Worm (Caenorhabditis elegans) whole organism, L1 larva: ENCODE data around the gene T12G3.2.

Source experiments
- C34B4.2 ChIP-seq: sonication (generic microtip); optimal IDR thresholded peaks from 2 replicates; lab custom pipeline; 2017; ENCODE audit warnings: mild to moderate bottlenecking, missing genetic modification characterization, missing compliant biosample characterization
- aha-1 ChIP-seq: fragments of 150-350 bp; optimal IDR thresholded peaks from 2 replicates; lab custom pipeline; 2014; ENCODE audit warnings: missing biosample characterization, missing genetic modification characterization
- alr-1 ChIP-seq: fragments of 200-800 bp; sonication (Bioruptor generic); optimal IDR thresholded peaks from 2 replicates; lab custom pipeline; 2018; ENCODE audit warnings: borderline replicate concordance, mild to moderate bottlenecking, missing genetic modification characterization, missing compliant biosample characterization
- aly-2 ChIP-seq: fragments of 150-350 bp; optimal IDR thresholded peaks from 2 replicates; lab custom pipeline; 2014; ENCODE audit warnings: missing biosample characterization, missing genetic modification characterization
- ama-1 ChIP-seq: fragments of 150-350 bp; optimal IDR thresholded peaks from 2 replicates; lab custom pipeline; 2014
- blmp-1 ChIP-seq: fragments of 150-350 bp; optimal IDR thresholded peaks from 2 replicates; lab custom pipeline; 2014; ENCODE audit warnings: missing biosample characterization, missing genetic modification characterization
- ceh-88 ChIP-seq: fragments of 200-800 bp; sonication (Bioruptor generic); IDR thresholded peaks from 2 replicates; pipeline ENCODE4 v1.3.6; 2022; ENCODE audit warnings: missing genetic modification characterization, missing compliant biosample characterization
- ces-1 ChIP-seq: fragments of 150-350 bp; optimal IDR thresholded peaks from 2 replicates; lab custom pipeline; 2014; ENCODE audit warnings: missing biosample characterization, missing genetic modification reagents, missing genetic modification characterization
- dpl-1 ChIP-seq, 3 experiments: fragments of 150-350 bp in 2 of 3; sonication (generic microtip) in 1 of 3; optimal IDR thresholded peaks; 2 replicates each; lab custom pipeline; 2014 to 2017; ENCODE audit warnings: missing biosample characterization in 3 of 3, missing genetic modification characterization in 3 of 3, missing genetic modification reagents in 3 of 3
- dsc-1 ChIP-seq: sonication (generic microtip); optimal IDR thresholded peaks from 2 replicates; lab custom pipeline; 2016; ENCODE audit warnings: mild to moderate bottlenecking, missing genetic modification characterization, missing compliant biosample characterization
- efl-1 ChIP-seq, 4 experiments: fragments of 150-350 bp; optimal IDR thresholded peaks in 3 of 4; peaks in 1 of 4; 1 replicate in 1 of 4; 2 replicates in 3 of 4; lab custom pipeline; 2014; ENCODE audit warnings: missing biosample characterization in 2 of 4, missing genetic modification characterization in 2 of 4, missing genetic modification reagents in 2 of 4
- efl-3 ChIP-seq: fragments of 200-800 bp; sonication (Bioruptor generic); optimal IDR thresholded peaks from 2 replicates; lab custom pipeline; 2018; ENCODE audit warnings: mild to moderate bottlenecking, missing genetic modification characterization, missing compliant biosample characterization
- egl-27 ChIP-seq, 2 experiments: fragments of 150-350 bp in 1 of 2; sonication (generic microtip); optimal IDR thresholded peaks; 3 replicates each; lab custom pipeline; 2017 to 2018; ENCODE audit warnings: missing biosample characterization in 2 of 2, missing genetic modification characterization in 2 of 2, missing genetic modification reagents in 2 of 2
- elt-2 ChIP-seq: sonication (generic microtip); optimal IDR thresholded peaks from 2 replicates; lab custom pipeline; 2016; ENCODE audit warnings: missing genetic modification characterization, mild to moderate bottlenecking, inconsistent platforms, missing compliant biosample characterization, missing genetic modification reagents
- elt-3 ChIP-seq, 6 experiments: fragments of 150-350 bp in 1 of 6; sonication (generic microtip); optimal IDR thresholded peaks; 2 replicates each; lab custom pipeline; 2017 to 2018; ENCODE audit warnings: missing biosample characterization in 6 of 6, missing genetic modification characterization in 6 of 6, inconsistent platforms in 1 of 6
- ets-5 ChIP-seq: fragments of 200-800 bp; sonication (Bioruptor generic); IDR thresholded peaks from 2 replicates; pipeline ENCODE4 v1.3.6; 2022; ENCODE audit warnings: missing genetic modification characterization, missing compliant biosample characterization
- fkh-4 ChIP-seq: sonication (generic microtip); optimal IDR thresholded peaks from 2 replicates; lab custom pipeline; 2016; ENCODE audit warnings: missing compliant biosample characterization, missing genetic modification characterization, borderline replicate concordance
- grh-1 ChIP-seq: fragments of 200-800 bp; sonication (Bioruptor generic); IDR thresholded peaks from 2 replicates; pipeline ENCODE4 v1.3.6; 2022; ENCODE audit warnings: missing genetic modification reagents, missing genetic modification characterization, missing compliant biosample characterization
- hlh-17 ChIP-seq: fragments of 200-800 bp; sonication (Bioruptor generic); optimal IDR thresholded peaks from 2 replicates; lab custom pipeline; 2018; ENCODE audit warnings: missing genetic modification characterization, mild to moderate bottlenecking, missing compliant biosample characterization, moderate library complexity, borderline replicate concordance
- hpl-2 ChIP-seq: fragments of 150-350 bp; optimal IDR thresholded peaks from 2 replicates; lab custom pipeline; 2014; ENCODE audit warnings: missing biosample characterization, missing genetic modification reagents, missing genetic modification characterization
- irx-1 ChIP-seq: sonication (generic microtip); optimal IDR thresholded peaks from 2 replicates; lab custom pipeline; 2016; ENCODE audit warnings: missing genetic modification characterization, missing compliant biosample characterization
- isw-1 ChIP-seq: fragments of 200-800 bp; sonication (Bioruptor generic); IDR thresholded peaks from 2 replicates; pipeline ENCODE4 v1.3.6; 2022; ENCODE audit warnings: missing genetic modification characterization, missing compliant biosample characterization
- lir-3 ChIP-seq: sonication (generic microtip); optimal IDR thresholded peaks from 2 replicates; lab custom pipeline; 2016; ENCODE audit warnings: mild to moderate bottlenecking, missing genetic modification characterization, moderate library complexity, missing compliant biosample characterization; ENCODE audit not compliant: poor library complexity
- mef-2 ChIP-seq: fragments of 150-350 bp; optimal IDR thresholded peaks from 2 replicates; lab custom pipeline; 2014; ENCODE audit warnings: missing biosample characterization, missing genetic modification characterization
- nhr-11 ChIP-seq: fragments of 150-350 bp; optimal IDR thresholded peaks from 2 replicates; lab custom pipeline; 2014; ENCODE audit warnings: missing biosample characterization, missing genetic modification characterization
- nhr-19 ChIP-seq: fragments of 200-800 bp; sonication (Bioruptor generic); conservative IDR thresholded peaks from 2 replicates; pipeline ENCODE4 v1.3.6; 2022; ENCODE audit warnings: missing genetic modification characterization, missing compliant biosample characterization
- nhr-20 ChIP-seq: sonication (generic microtip); optimal IDR thresholded peaks from 2 replicates; lab custom pipeline; 2016; ENCODE audit warnings: mild to moderate bottlenecking, missing genetic modification characterization, missing compliant biosample characterization
- nhr-237 ChIP-seq: fragments of 150-350 bp; optimal IDR thresholded peaks from 2 replicates; lab custom pipeline; 2014; ENCODE audit warnings: missing biosample characterization, missing genetic modification characterization
- nhr-47 ChIP-seq: sonication (generic microtip); optimal IDR thresholded peaks from 2 replicates; lab custom pipeline; 2016; ENCODE audit warnings: mild to moderate bottlenecking, missing genetic modification characterization, moderate library complexity, missing compliant biosample characterization
- nhr-76 ChIP-seq: sonication (generic microtip); optimal IDR thresholded peaks from 2 replicates; lab custom pipeline; 2017; ENCODE audit warnings: missing biosample characterization, missing genetic modification characterization
- nhr-77 ChIP-seq: fragments of 150-350 bp; optimal IDR thresholded peaks from 2 replicates; lab custom pipeline; 2014; ENCODE audit warnings: missing biosample characterization, missing genetic modification characterization
- nhr-84 ChIP-seq: sonication (generic microtip); optimal IDR thresholded peaks from 2 replicates; lab custom pipeline; 2017; ENCODE audit warnings: missing biosample characterization, missing genetic modification characterization
- nhr-90 ChIP-seq: sonication (generic microtip); optimal IDR thresholded peaks from 2 replicates; lab custom pipeline; 2016; ENCODE audit warnings: mild to moderate bottlenecking, missing genetic modification characterization, missing compliant biosample characterization; ENCODE audit not compliant: poor library complexity
- pag-3 ChIP-seq: sonication (generic microtip); optimal IDR thresholded peaks from 2 replicates; lab custom pipeline; 2017; ENCODE audit warnings: missing genetic modification characterization, mild to moderate bottlenecking, missing compliant biosample characterization, antibody characterized with exemption, borderline replicate concordance; ENCODE audit not compliant: insufficient read depth
- pax-3 ChIP-seq: fragments of 200-800 bp; sonication (Bioruptor generic); optimal IDR thresholded peaks from 2 replicates; lab custom pipeline; 2018; ENCODE audit warnings: mild to moderate bottlenecking, missing genetic modification characterization, moderate library complexity, missing compliant biosample characterization
- rnt-1 ChIP-seq: sonication (generic microtip); optimal IDR thresholded peaks from 2 replicates; lab custom pipeline; 2016; ENCODE audit warnings: mild to moderate bottlenecking, missing genetic modification characterization, moderate library complexity, missing compliant biosample characterization
- skn-1 ChIP-seq: fragments of 150-350 bp; optimal IDR thresholded peaks from 2 replicates; lab custom pipeline; 2014; ENCODE audit warnings: missing biosample characterization, missing genetic modification characterization
- snpc-4 ChIP-seq: fragments of 150-350 bp; optimal IDR thresholded peaks from 2 replicates; lab custom pipeline; 2014; ENCODE audit warnings: missing biosample characterization, missing genetic modification characterization
- snu-23 ChIP-seq: sonication (generic microtip); optimal IDR thresholded peaks from 2 replicates; lab custom pipeline; 2016; ENCODE audit warnings: missing genetic modification characterization, missing compliant biosample characterization
- sox-4 ChIP-seq: sonication (generic microtip); optimal IDR thresholded peaks from 2 replicates; lab custom pipeline; 2016; ENCODE audit warnings: missing genetic modification characterization, missing compliant biosample characterization
- swsn-7 ChIP-seq: sonication (generic microtip); optimal IDR thresholded peaks from 2 replicates; lab custom pipeline; 2016; ENCODE audit warnings: missing genetic modification characterization, missing compliant biosample characterization
- tlp-1 ChIP-seq: fragments of 150-350 bp; optimal IDR thresholded peaks from 2 replicates; lab custom pipeline; 2014; ENCODE audit warnings: missing biosample characterization, missing genetic modification characterization
- xbp-1 ChIP-seq: sonication (generic microtip); optimal IDR thresholded peaks from 2 replicates; lab custom pipeline; 2016; ENCODE audit warnings: missing genetic modification characterization, missing compliant biosample characterization
- zag-1 ChIP-seq: fragments of 150-350 bp; optimal IDR thresholded peaks from 2 replicates; lab custom pipeline; 2014; ENCODE audit warnings: missing biosample characterization, missing genetic modification characterization
- zip-4 ChIP-seq: fragments of 200-800 bp; sonication (Bioruptor generic); optimal IDR thresholded peaks from 2 replicates; lab custom pipeline; 2018; ENCODE audit warnings: mild to moderate bottlenecking, missing genetic modification characterization, moderate library complexity, missing compliant biosample characterization
- ztf-11 ChIP-seq, 2 experiments: sonication (generic microtip); optimal IDR thresholded peaks; 2 replicates each; lab custom pipeline; 2016 to 2017; ENCODE audit warnings: missing genetic modification characterization in 2 of 2, missing biosample characterization in 1 of 2, missing compliant biosample characterization in 1 of 2
- ztf-4 ChIP-seq: fragments of 150-350 bp; optimal IDR thresholded peaks from 2 replicates; lab custom pipeline; 2014; ENCODE audit warnings: missing biosample characterization, missing genetic modification characterization

Gene T12G3.2

DNA sequence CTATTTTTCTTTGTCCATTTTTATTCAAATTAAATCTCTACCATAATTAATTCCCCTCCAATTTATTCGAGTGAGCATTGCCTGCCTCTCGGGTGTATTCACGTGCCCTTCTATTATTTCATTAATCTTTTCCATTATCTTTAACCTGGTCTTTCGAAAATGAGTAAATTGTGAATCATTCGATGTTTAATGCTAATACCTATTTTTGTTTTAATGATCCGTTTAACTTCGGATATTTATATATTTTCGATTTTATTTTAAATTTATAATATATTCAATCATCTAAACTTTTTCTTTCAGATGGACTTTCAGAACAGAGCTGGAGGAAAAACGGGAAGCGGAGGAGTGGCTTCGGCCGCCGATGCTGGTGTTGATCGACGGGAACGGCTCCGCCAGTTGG, 37.4 kb upstream of the T12G3.2 start, which contains the start of gene repo-1:
Gene repo-1, plus strand, starts transcription at position 301 of the 400 bp plus-strand sequence.
- TF ChIP-seq nhr-84, result no peak
- no peak for TF ChIP-seq mef-2 (tag; lab: Kevin White, UChicago)
- no peak for TF ChIP-seq efl-1 (optimal IDR thresholded peaks at IDR 0.05; lab: Kevin White, UChicago)
- peak in 1 of 2 experiments; percentile 64 for TF ChIP-seq efl-1 (GFP tag; optimal IDR thresholded peaks at IDR 0.05 in 1 of 2; lab: Kevin White, UChicago)

DNA sequence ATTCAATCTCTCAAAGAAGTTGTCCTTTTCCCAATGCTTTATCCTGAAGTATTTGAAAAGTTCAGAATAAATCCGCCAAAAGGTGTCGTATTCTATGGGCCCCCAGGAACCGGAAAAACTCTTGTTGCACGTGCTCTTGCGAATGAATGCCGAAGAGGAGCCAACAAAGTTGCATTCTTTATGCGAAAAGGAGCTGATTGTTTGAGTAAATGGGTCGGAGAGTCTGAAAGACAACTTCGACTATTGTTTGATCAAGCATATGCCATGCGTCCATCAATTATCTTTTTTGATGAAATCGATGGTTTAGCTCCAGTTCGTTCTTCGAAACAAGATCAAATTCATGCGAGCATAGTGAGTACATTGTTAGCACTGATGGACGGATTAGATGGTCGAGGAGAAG, 34.0 kb upstream of the T12G3.2 start:
- TF ChIP-seq tlp-1 (tag; lab: Kevin White, UChicago) (no peak), efl-1 (optimal IDR thresholded peaks at IDR 0.05; lab: Kevin White, UChicago) (no peak), efl-1 (GFP tag; optimal IDR thresholded peaks at IDR 0.05 in 1 of 2; lab: Kevin White, UChicago) (peak in 1 of 2 experiments; percentile 91)

DNA sequence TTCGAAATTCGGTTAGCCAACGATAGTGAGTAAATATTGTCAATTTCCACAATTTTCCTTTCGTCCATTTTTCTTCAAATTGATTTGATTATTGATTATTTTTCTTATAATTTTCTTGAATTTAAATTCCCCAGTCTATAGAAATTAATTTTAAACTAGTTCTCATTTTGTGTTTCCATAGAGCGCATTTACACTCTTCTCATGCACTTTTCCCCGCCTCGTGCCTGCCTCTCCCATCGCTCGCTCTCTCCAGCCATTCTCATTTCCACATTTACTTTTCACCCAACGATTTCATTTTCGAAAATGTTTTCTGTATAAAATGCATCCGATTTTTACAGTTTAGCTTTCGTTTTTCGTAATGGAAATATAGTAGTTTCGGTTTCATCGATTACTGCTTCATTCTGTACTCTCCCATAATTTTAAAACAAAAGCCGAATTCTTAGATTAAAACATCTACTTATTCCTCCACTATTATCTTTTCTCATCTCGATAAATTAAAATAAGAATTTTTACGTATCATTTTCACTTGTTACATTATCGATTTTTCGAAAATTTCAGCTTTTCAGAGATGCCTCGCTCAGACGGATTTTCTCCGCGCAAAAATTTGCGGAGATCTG, 32.2 kb upstream of the T12G3.2 start, which contains the start of gene lex-1:
Gene lex-1, plus strand, starts transcription at position 567 of the 617 bp plus-strand sequence.
- no peak for TF ChIP-seq hlh-17
- TF ChIP-seq dpl-1 (GFP tag; optimal IDR thresholded peaks at IDR 0.05; lab: Kevin White, UChicago), result peak; percentile 61 to 86 (median 80)
- no peak for TF ChIP-seq lir-3 (tag; lab: Kevin White, UChicago)
- TF ChIP-seq ets-5 (GFP tag; lab: Robert Waterston, UW), result no peak
- TF ChIP-seq nhr-47 (tag; lab: Kevin White, UChicago), result peak; percentile 6
- no peak for TF ChIP-seq hpl-2
- no peak for TF ChIP-seq aha-1 (tag; lab: Kevin White, UChicago)
- TF ChIP-seq nhr-90, result no peak
- no peak for TF ChIP-seq isw-1 (GFP tag; lab: Robert Waterston, UW)
- no peak for TF ChIP-seq pag-3 (tag; lab: Kevin White, UChicago)
- TF ChIP-seq snpc-4 (tag; lab: Kevin White, UChicago), result no peak
- no peak for TF ChIP-seq alr-1
- TF ChIP-seq blmp-1 (tag; lab: Kevin White, UChicago), result peak; percentile 86
- peak; percentile 3 for TF ChIP-seq swsn-7 (tag; lab: Kevin White, UChicago)
- TF ChIP-seq zag-1, result no peak
- no peak for TF ChIP-seq elt-3 (tag; optimal IDR thresholded peaks at IDR 0.05; lab: Kevin White, UChicago)
- TF ChIP-seq nhr-19 (GFP tag; lab: Robert Waterston, UW), result no peak
- peak; percentile 55 for TF ChIP-seq snu-23 (GFP tag; lab: Kevin White, UChicago)
- no peak for TF ChIP-seq fkh-4 (tag; lab: Kevin White, UChicago)
- TF ChIP-seq efl-3 (GFP tag; lab: Kevin White, UChicago), result no peak
- no peak for TF ChIP-seq nhr-76 (tag; lab: Kevin White, UChicago)
- no peak for TF ChIP-seq zip-4 (GFP tag; lab: Kevin White, UChicago)
- TF ChIP-seq dsc-1 (tag; lab: Kevin White, UChicago), result no peak
- no peak for TF ChIP-seq rnt-1 (tag; lab: Kevin White, UChicago)
- peak; percentile 36 for TF ChIP-seq xbp-1 (tag; lab: Kevin White, UChicago)
- peak; percentile 38 for TF ChIP-seq nhr-20 (tag; lab: Kevin White, UChicago)
- no peak for TF ChIP-seq grh-1 (GFP tag; lab: Robert Waterston, UW)
- TF ChIP-seq ama-1 (lab: Kevin White, UChicago), result no peak
- TF ChIP-seq elt-2 (tag; lab: Kevin White, UChicago), result no peak
- TF ChIP-seq nhr-11 (tag; lab: Kevin White, UChicago), result no peak
- no peak for TF ChIP-seq pax-3
- no peak for TF ChIP-seq ztf-4 (tag; lab: Kevin White, UChicago)
- no peak for TF ChIP-seq egl-27 (tag; optimal IDR thresholded peaks at IDR 0.05; lab: Kevin White, UChicago)
- no peak for TF ChIP-seq nhr-77 (tag; lab: Kevin White, UChicago)
- TF ChIP-seq nhr-237 (tag; lab: Kevin White, UChicago), result no peak
- no peak for TF ChIP-seq mef-2 (tag; lab: Kevin White, UChicago)
- TF ChIP-seq skn-1 (tag; lab: Kevin White, UChicago), result peak; percentile 37
- TF ChIP-seq ztf-11 (tag; optimal IDR thresholded peaks at IDR 0.05; lab: Kevin White, UChicago), result no peak
- no peak for TF ChIP-seq ceh-88
- no peak for TF ChIP-seq aly-2 (tag; lab: Kevin White, UChicago)
- TF ChIP-seq tlp-1 (tag; lab: Kevin White, UChicago), result no peak
- no peak for TF ChIP-seq irx-1 (tag; lab: Kevin White, UChicago)
- no peak for TF ChIP-seq ces-1 (GFP tag; lab: Kevin White, UChicago)
- no peak for TF ChIP-seq sox-4 (tag; lab: Kevin White, UChicago)
- no peak for TF ChIP-seq C34B4.2 (tag; lab: Kevin White, UChicago)
